Worm (Caenorhabditis elegans) whole organism, L4 larva: ENCODE results near the gene C27C12.1.

Source experiments
- D1046.2 ChIP-seq: fragments of 200-800 bp; sonication (Bioruptor generic); IDR thresholded peaks from 2 replicates; pipeline ENCODE4 v1.3.6; 2022; ENCODE audit warnings: missing genetic modification characterization, missing compliant biosample characterization
- F37D6.2 ChIP-seq: sonication (generic microtip); optimal IDR thresholded peaks from 2 replicates; lab custom pipeline; 2016; ENCODE audit warnings: mild to moderate bottlenecking, missing genetic modification characterization, missing compliant biosample characterization
- F49E8.2 ChIP-seq: sonication (generic microtip); optimal IDR thresholded peaks from 2 replicates; lab custom pipeline; 2016; ENCODE audit warnings: missing compliant biosample characterization, mild to moderate bottlenecking, missing genetic modification characterization, borderline replicate concordance
- R02D3.7 ChIP-seq: fragments of 150-350 bp; sonication (generic microtip); optimal IDR thresholded peaks from 3 replicates; lab custom pipeline; 2014; ENCODE audit warnings: missing biosample characterization, missing genetic modification characterization
- Y105C5A.15 ChIP-seq: fragments of 200-800 bp; sonication (Bioruptor generic); IDR thresholded peaks from 2 replicates; pipeline ENCODE4 v1.3.6; 2022; ENCODE audit warnings: missing genetic modification characterization, missing compliant biosample characterization
- Y48G9A.11 ChIP-seq: fragments of 200-800 bp; sonication (Bioruptor generic); IDR thresholded peaks from 2 replicates; pipeline ENCODE4 v1.3.6; 2022; ENCODE audit warnings: missing genetic modification reagents, missing genetic modification characterization, missing compliant biosample characterization
- Y75B8A.6 ChIP-seq: fragments of 200-800 bp; sonication (Bioruptor generic); IDR thresholded peaks from 2 replicates; pipeline ENCODE4 v1.3.6; 2022; ENCODE audit warnings: missing genetic modification reagents, missing genetic modification characterization, missing compliant biosample characterization
- ama-1 ChIP-seq: fragments of 150-350 bp; optimal IDR thresholded peaks from 2 replicates; lab custom pipeline; 2014; ENCODE audit warnings: inconsistent platforms, mixed read lengths
- ceh-20 ChIP-seq: fragments of 200-800 bp; sonication (Bioruptor generic); IDR thresholded peaks from 2 replicates; pipeline ENCODE4 v1.3.6; 2022; ENCODE audit warnings: missing genetic modification reagents, missing genetic modification characterization, missing compliant biosample characterization
- ceh-32 ChIP-seq: sonication (generic microtip); optimal IDR thresholded peaks from 2 replicates; lab custom pipeline; 2016; ENCODE audit warnings: mild to moderate bottlenecking, missing genetic modification characterization, missing compliant biosample characterization; ENCODE audit not compliant: poor library complexity
- ceh-82 ChIP-seq: sonication (generic microtip); optimal IDR thresholded peaks from 2 replicates; lab custom pipeline; 2017; ENCODE audit warnings: missing biosample characterization, missing genetic modification characterization
- ces-1 ChIP-seq: fragments of 150-350 bp; sonication (generic microtip); optimal IDR thresholded peaks from 4 replicates; lab custom pipeline; 2014; ENCODE audit warnings: missing biosample characterization, missing genetic modification reagents, missing genetic modification characterization
- cey-2 ChIP-seq: sonication (generic microtip); optimal IDR thresholded peaks from 3 replicates; lab custom pipeline; 2017; ENCODE audit warnings: missing genetic modification characterization, mild to moderate bottlenecking, missing compliant biosample characterization, antibody characterized with exemption, borderline replicate concordance; ENCODE audit not compliant: insufficient read depth
- ctbp-1 ChIP-seq: fragments of 200-800 bp; sonication (Bioruptor generic); IDR thresholded peaks from 2 replicates; pipeline ENCODE4 v1.3.6; 2022; ENCODE audit warnings: missing genetic modification reagents, missing genetic modification characterization, missing compliant biosample characterization
- daf-12 ChIP-seq: fragments of 150-350 bp; optimal IDR thresholded peaks from 2 replicates; lab custom pipeline; 2014; ENCODE audit warnings: missing biosample characterization, missing genetic modification reagents, missing genetic modification characterization
- daf-16 ChIP-seq, 3 experiments: sonication (generic microtip); optimal IDR thresholded peaks; 2 replicates each; lab custom pipeline; 2016 to 2017; ENCODE audit warnings: missing genetic modification characterization in 3 of 3, missing genetic modification reagents in 3 of 3, mild to moderate bottlenecking in 2 of 3, missing compliant biosample characterization in 2 of 3, missing biosample characterization in 1 of 3, moderate library complexity in 1 of 3
- daf-19 ChIP-seq: fragments of 200-800 bp; sonication (Bioruptor generic); conservative IDR thresholded peaks from 2 replicates; pipeline ENCODE4 v1.3.6; 2022; ENCODE audit warnings: missing genetic modification characterization, missing compliant biosample characterization
- dmd-6 ChIP-seq: fragments of 200-800 bp; sonication (Bioruptor generic); IDR thresholded peaks from 2 replicates; pipeline ENCODE4 v1.3.6; 2022; ENCODE audit warnings: missing genetic modification reagents, missing genetic modification characterization, missing compliant biosample characterization
- dmd-9 ChIP-seq: fragments of 200-800 bp; sonication (Bioruptor generic); IDR thresholded peaks from 2 replicates; pipeline ENCODE4 v1.3.6; 2022; ENCODE audit warnings: missing genetic modification reagents, missing genetic modification characterization, missing compliant biosample characterization
- duxl-1 ChIP-seq: sonication (generic microtip); optimal IDR thresholded peaks from 2 replicates; lab custom pipeline; 2016; ENCODE audit warnings: mild to moderate bottlenecking, missing genetic modification characterization, moderate library complexity, missing compliant biosample characterization; ENCODE audit not compliant: poor library complexity
- egl-27 ChIP-seq: sonication (generic microtip); optimal IDR thresholded peaks from 3 replicates; lab custom pipeline; 2017; ENCODE audit warnings: missing biosample characterization, missing genetic modification reagents, missing genetic modification characterization
- gei-8 ChIP-seq: fragments of 200-800 bp; sonication (Bioruptor generic); optimal IDR thresholded peaks from 2 replicates; lab custom pipeline; 2018; ENCODE audit warnings: mild to moderate bottlenecking, missing genetic modification characterization, missing compliant biosample characterization
- hlh-11 ChIP-seq: fragments of 200-800 bp; sonication (Bioruptor generic); optimal IDR thresholded peaks from 2 replicates; lab custom pipeline; 2018; ENCODE audit warnings: mild to moderate bottlenecking, missing genetic modification characterization, missing compliant biosample characterization
- hlh-30 ChIP-seq: sonication (generic microtip); optimal IDR thresholded peaks from 2 replicates; lab custom pipeline; 2017; ENCODE audit warnings: antibody characterized with exemption, mild to moderate bottlenecking, missing genetic modification characterization, missing compliant biosample characterization; ENCODE audit not compliant: insufficient read depth
- lim-7 ChIP-seq: fragments of 200-800 bp; sonication (Bioruptor generic); IDR thresholded peaks from 2 replicates; pipeline ENCODE4 v1.3.6; 2022; ENCODE audit warnings: missing genetic modification characterization, missing compliant biosample characterization
- lin-29 ChIP-seq: fragments of 200-800 bp; sonication (Bioruptor generic); IDR thresholded peaks from 2 replicates; pipeline ENCODE4 v1.3.6; 2022; ENCODE audit warnings: missing genetic modification reagents, missing genetic modification characterization, missing compliant biosample characterization
- lsy-2 ChIP-seq, 2 experiments: fragments of 150-350 bp in 1 of 2; sonication (generic microtip) in 1 of 2; optimal IDR thresholded peaks; 2 replicates each; lab custom pipeline; 2014 to 2017; ENCODE audit warnings: missing biosample characterization in 2 of 2, missing genetic modification characterization in 2 of 2
- mdt-29 ChIP-seq: fragments of 200-800 bp; sonication (Bioruptor generic); IDR thresholded peaks from 2 replicates; pipeline ENCODE4 v1.3.6; 2022; ENCODE audit warnings: missing genetic modification reagents, missing genetic modification characterization, missing compliant biosample characterization
- mes-2 ChIP-seq: sonication (generic microtip); optimal IDR thresholded peaks from 2 replicates; lab custom pipeline; 2016; ENCODE audit warnings: missing genotype, mild to moderate bottlenecking, missing genetic modification characterization, missing compliant biosample characterization; ENCODE audit not compliant: poor library complexity, severe bottlenecking
- mxl-3 ChIP-seq: fragments of 200-800 bp; sonication (Bioruptor generic); optimal IDR thresholded peaks from 2 replicates; lab custom pipeline; 2018; ENCODE audit warnings: mild to moderate bottlenecking, missing genetic modification characterization, missing compliant biosample characterization
- nhr-10 ChIP-seq: fragments of 150-350 bp; optimal IDR thresholded peaks from 2 replicates; lab custom pipeline; 2014; ENCODE audit warnings: missing biosample characterization, missing genetic modification characterization
- nhr-28 ChIP-seq: fragments of 150-350 bp; optimal IDR thresholded peaks from 2 replicates; lab custom pipeline; 2014; ENCODE audit warnings: missing biosample characterization, missing genetic modification characterization
- nhr-42 ChIP-seq: fragments of 200-800 bp; sonication (Bioruptor generic); IDR thresholded peaks from 2 replicates; pipeline ENCODE4 v1.3.6; 2022; ENCODE audit warnings: missing genetic modification characterization, missing compliant biosample characterization
- nhr-48 ChIP-seq: sonication (generic microtip); optimal IDR thresholded peaks from 2 replicates; lab custom pipeline; 2016; ENCODE audit warnings: mild to moderate bottlenecking, missing genetic modification characterization, missing compliant biosample characterization
- nhr-6 ChIP-seq: fragments of 150-350 bp; optimal IDR thresholded peaks from 2 replicates; lab custom pipeline; 2014; ENCODE audit warnings: missing biosample characterization, missing genetic modification characterization
- nhr-76 ChIP-seq: fragments of 150-350 bp; optimal IDR thresholded peaks from 2 replicates; lab custom pipeline; 2014; ENCODE audit warnings: missing biosample characterization, missing genetic modification characterization
- rbr-2 ChIP-seq: sonication (generic microtip); optimal IDR thresholded peaks from 2 replicates; lab custom pipeline; 2016; ENCODE audit warnings: missing genotype, missing genetic modification characterization, missing compliant biosample characterization
- saeg-2 ChIP-seq: fragments of 200-800 bp; sonication (Bioruptor generic); IDR thresholded peaks from 2 replicates; pipeline ENCODE4 v1.3.6; 2022; ENCODE audit warnings: missing genetic modification reagents, missing genetic modification characterization, missing compliant biosample characterization
- sdz-12 ChIP-seq: fragments of 200-800 bp; sonication (Bioruptor generic); optimal IDR thresholded peaks from 2 replicates; lab custom pipeline; 2018; ENCODE audit warnings: mild to moderate bottlenecking, missing genetic modification characterization, missing compliant biosample characterization
- set-16 ChIP-seq: fragments of 200-800 bp; sonication (Bioruptor generic); IDR thresholded peaks from 2 replicates; pipeline ENCODE4 v1.3.6; 2022; ENCODE audit warnings: missing genetic modification reagents, missing genetic modification characterization, missing compliant biosample characterization
- snpc-1.2 ChIP-seq: fragments of 200-800 bp; sonication (Bioruptor generic); IDR thresholded peaks from 2 replicates; pipeline ENCODE4 v1.3.6; 2022; ENCODE audit warnings: missing genetic modification reagents, missing genetic modification characterization, missing compliant biosample characterization
- spr-1 ChIP-seq: sonication (generic microtip); optimal IDR thresholded peaks from 2 replicates; lab custom pipeline; 2016; ENCODE audit warnings: mild to moderate bottlenecking, missing genetic modification characterization, missing compliant biosample characterization
- spr-3 ChIP-seq: fragments of 200-800 bp; sonication (Bioruptor generic); optimal IDR thresholded peaks from 2 replicates; lab custom pipeline; 2018; ENCODE audit warnings: mild to moderate bottlenecking, missing genetic modification characterization, missing compliant biosample characterization
- tag-97 ChIP-seq: fragments of 200-800 bp; sonication (Bioruptor generic); IDR thresholded peaks from 2 replicates; pipeline ENCODE4 v1.3.6; 2022; ENCODE audit warnings: missing genetic modification characterization, missing compliant biosample characterization
- unc-62 ChIP-seq, 3 experiments: fragments of 150-350 bp in 1 of 3; sonication (generic microtip); optimal IDR thresholded peaks in 2 of 3; peaks in 1 of 3; 1 replicate in 1 of 3; 2 replicates in 2 of 3; lab custom pipeline; 2014 to 2017; ENCODE audit warnings: missing biosample characterization in 3 of 3, missing genetic modification characterization in 3 of 3, missing genetic modification reagents in 3 of 3, missing genotype in 1 of 3
- zag-1 ChIP-seq: fragments of 150-350 bp; optimal IDR thresholded peaks from 2 replicates; lab custom pipeline; 2014; ENCODE audit warnings: missing biosample characterization, missing genetic modification characterization
- zfp-2 ChIP-seq: sonication (generic microtip); optimal IDR thresholded peaks from 2 replicates; lab custom pipeline; 2016; ENCODE audit warnings: mild to moderate bottlenecking, missing genetic modification characterization, missing compliant biosample characterization
- zip-2 ChIP-seq: fragments of 150-350 bp; optimal IDR thresholded peaks from 2 replicates; lab custom pipeline; 2014; ENCODE audit warnings: missing biosample characterization, missing genetic modification characterization
- ztf-11 ChIP-seq: fragments of 150-350 bp; optimal IDR thresholded peaks from 2 replicates; lab custom pipeline; 2014; ENCODE audit warnings: missing biosample characterization, missing genetic modification characterization
- ztf-7 ChIP-seq: fragments of 150-350 bp; optimal IDR thresholded peaks from 2 replicates; lab custom pipeline; 2014; ENCODE audit warnings: missing biosample characterization, missing genetic modification characterization

Gene C27C12.1

ce11 chrX:14841030-14841429 is 12.5 kb downstream of the C27C12.1 start (continued):
- TF ChIP-seq set-16 = peak; percentile 64; the same call in 1 of the 2 replicates
- no peak for TF ChIP-seq spr-3 (GFP tag; lab: Kevin White, UChicago)
- no peak for TF ChIP-seq Y75B8A.6 (GFP tag; lab: Robert Waterston, UW)
- TF ChIP-seq lsy-2 (tag; optimal IDR thresholded peaks at IDR 0.05; lab: Kevin White, UChicago) = peak; percentile 68 to 86
- no peak for TF ChIP-seq duxl-1 (tag; lab: Kevin White, UChicago)
- TF ChIP-seq zip-2 (tag; lab: Kevin White, UChicago) = no peak
- peak; percentile 95 for TF ChIP-seq hlh-30
- no peak for TF ChIP-seq tag-97 (GFP tag; lab: Robert Waterston, UW)
- peak; percentile 24 for TF ChIP-seq ces-1 (GFP tag; lab: Kevin White, UChicago)
- 0 out of 2 replicates have a peak, but pooled peaks have one; percentile 18 for TF ChIP-seq nhr-42 (GFP tag; lab: Robert Waterston, UW)
- TF ChIP-seq daf-19 (GFP tag; lab: Robert Waterston, UW) = no peak
- no peak for TF ChIP-seq sdz-12 (GFP tag; lab: Kevin White, UChicago)
- no peak for TF ChIP-seq nhr-10 (tag; lab: Kevin White, UChicago)
- TF ChIP-seq F37D6.2 (tag; lab: Kevin White, UChicago) = peak; percentile 84
- no peak for TF ChIP-seq zfp-2 (tag; lab: Kevin White, UChicago)
- peak in 1 of 2 experiments; percentile 64 for TF ChIP-seq daf-16 (GFP tag; optimal IDR thresholded peaks at IDR 0.05; lab: Kevin White, UChicago)
- peak; percentile 59 for TF ChIP-seq daf-16 (tag; optimal IDR thresholded peaks at IDR 0.05; lab: Kevin White, UChicago)
- TF ChIP-seq ceh-20 (GFP tag; lab: Robert Waterston, UW) = peak; percentile 67; the same call in 1 of the 2 replicates
- TF ChIP-seq ceh-32 (tag; lab: Kevin White, UChicago) = peak; percentile 49
- TF ChIP-seq ama-1 (lab: Kevin White, UChicago) = peak; percentile 10
- TF ChIP-seq daf-12 (tag; lab: Kevin White, UChicago) = no peak
- peak; percentile 93 for TF ChIP-seq hlh-11 (tag; lab: Kevin White, UChicago)
- TF ChIP-seq ceh-82 (tag; lab: Kevin White, UChicago) = no peak
- no peak for TF ChIP-seq nhr-76
- TF ChIP-seq dmd-9 (GFP tag; lab: Robert Waterston, UW) = no peak
- TF ChIP-seq Y48G9A.11 (GFP tag; lab: Robert Waterston, UW) = no peak
- peak; percentile 85 for TF ChIP-seq dmd-6 (GFP tag; lab: Robert Waterston, UW)
- no peak for TF ChIP-seq lim-7 (GFP tag; lab: Robert Waterston, UW)
- 0 out of 2 replicates have a peak, but pooled peaks have one; percentile 22 for TF ChIP-seq saeg-2
- no peak for TF ChIP-seq ztf-11 (tag; lab: Kevin White, UChicago)
- no peak for TF ChIP-seq mdt-29 (GFP tag; lab: Robert Waterston, UW)
- no peak for TF ChIP-seq Y105C5A.15 (GFP tag; lab: Robert Waterston, UW)
- no peak for TF ChIP-seq snpc-1.2 (GFP tag; lab: Robert Waterston, UW)
- TF ChIP-seq ctbp-1 = peak; percentile 92
- TF ChIP-seq R02D3.7 (tag; lab: Kevin White, UChicago) = no peak
- peak; percentile 74 for TF ChIP-seq mxl-3
- TF ChIP-seq nhr-6 (tag; lab: Kevin White, UChicago) = peak; percentile 75
- no peak for TF ChIP-seq D1046.2
- TF ChIP-seq cey-2 (tag; lab: Kevin White, UChicago) = no peak
- no peak; the same call in 1 of the 2 replicates for TF ChIP-seq lin-29 (GFP tag; lab: Robert Waterston, UW)
- no peak for TF ChIP-seq gei-8
- TF ChIP-seq ztf-7 (tag; lab: Kevin White, UChicago) = peak; percentile 36
- TF ChIP-seq nhr-28 (tag; lab: Kevin White, UChicago) = peak; percentile 90
- TF ChIP-seq egl-27 (tag; lab: Kevin White, UChicago) = peak; percentile 63
- TF ChIP-seq rbr-2 = peak; percentile 91
- peak; percentile 67 for TF ChIP-seq nhr-48 (tag; lab: Kevin White, UChicago)
- TF ChIP-seq F49E8.2 (tag; lab: Kevin White, UChicago) = no peak
- peak; percentile 84 for TF ChIP-seq mes-2 (tag; lab: Kevin White, UChicago)
- no peak for TF ChIP-seq zag-1 (tag; lab: Kevin White, UChicago)
- TF ChIP-seq unc-62 (GFP tag; optimal IDR thresholded peaks at IDR 0.05 in 1 of 2; lab: Kevin White, UChicago) = peak in 1 of 2 experiments; percentile 99
- TF ChIP-seq unc-62 (tag; optimal IDR thresholded peaks at IDR 0.05; lab: Kevin White, UChicago) = peak; percentile 38
- peak; percentile 34 for TF ChIP-seq spr-1 (tag; lab: Kevin White, UChicago)
